Fruit fly (Drosophila melanogaster): ENCODE results near the gene kri.

The kri gene

DNA sequence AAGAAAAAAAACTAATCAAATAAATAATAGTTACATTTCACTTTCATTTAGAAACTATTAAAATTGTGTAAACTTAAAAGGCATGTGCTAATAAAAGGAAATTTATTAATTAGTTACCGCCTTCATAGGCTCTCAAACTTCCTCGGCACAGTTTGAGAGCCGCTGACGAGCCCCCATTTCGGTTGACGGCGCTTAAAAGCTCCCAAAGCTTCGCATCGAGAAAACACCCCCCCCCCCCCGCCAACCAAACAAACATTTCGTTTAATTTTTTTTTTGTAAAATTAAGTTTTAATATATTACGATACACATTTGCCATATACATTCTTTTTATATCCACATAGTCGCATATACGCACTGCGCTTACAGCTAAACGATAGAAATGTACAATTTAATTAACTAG is 13.5 kb upstream of the kri start:
- TF ChIP-seq cic (GFP tag; optimal IDR thresholded peaks at IDR 0.05) (no peak), tj (GFP tag; optimal IDR thresholded peaks at IDR 0.05) (no peak), CG7045 (GFP tag; optimal IDR thresholded peaks at IDR 0.05) (no peak), Mnt (GFP tag; optimal IDR thresholded peaks at IDR 0.05) (no peak), Crg-1 (GFP tag; optimal IDR thresholded peaks at IDR 0.05) (no peak), CG1620 (GFP tag; optimal IDR thresholded peaks at IDR 0.05) (no peak), kay (GFP tag; ENCODE audit: borderline replicate concordance) (no peak), bab1 (GFP tag; optimal IDR thresholded peaks at IDR 0.05) (no peak), CG12768 (GFP tag; optimal IDR thresholded peaks at IDR 0.05) (no peak), ovo (GFP tag; optimal IDR thresholded peaks at IDR 0.05) (no peak), CG33017 (tag; optimal IDR thresholded peaks at IDR 0.05) (no peak), Hr96 (GFP tag; optimal IDR thresholded peaks at IDR 0.05) (no peak), toe (GFP tag; optimal IDR thresholded peaks at IDR 0.05) (no peak), Clk (GFP tag; optimal IDR thresholded peaks at IDR 0.05) (no peak), CG5204 (GFP tag; optimal IDR thresholded peaks at IDR 0.05) (no peak), CG7101 (tag; optimal IDR thresholded peaks at IDR 0.05) (no peak), pad (GFP tag; optimal IDR thresholded peaks at IDR 0.05) (no peak)

- TF ChIP-seq CG7101 (tag; optimal IDR thresholded peaks at IDR 0.05): no peak
- TF ChIP-seq Mnt (GFP tag; optimal IDR thresholded peaks at IDR 0.05): no peak
- no peak for TF ChIP-seq cnc (optimal IDR thresholded peaks at IDR 0.05)
- no peak for TF ChIP-seq CG5204 (GFP tag; optimal IDR thresholded peaks at IDR 0.05)
- no peak for TF ChIP-seq kay (GFP tag; ENCODE audit: borderline replicate concordance)
- no peak for TF ChIP-seq CG33017 (tag; optimal IDR thresholded peaks at IDR 0.05)
- TF ChIP-seq bab1 (GFP tag; optimal IDR thresholded peaks at IDR 0.05): no peak
- TF ChIP-seq pad (GFP tag; optimal IDR thresholded peaks at IDR 0.05): no peak
- no peak for TF ChIP-seq CG12768 (GFP tag; optimal IDR thresholded peaks at IDR 0.05)
- no peak for TF ChIP-seq toe (GFP tag; optimal IDR thresholded peaks at IDR 0.05)
- TF ChIP-seq CG1620 (GFP tag; optimal IDR thresholded peaks at IDR 0.05): no peak
Observed at dm6 chr3L:5802063-5802531, 8.7 kb upstream of the kri start.

DNA sequence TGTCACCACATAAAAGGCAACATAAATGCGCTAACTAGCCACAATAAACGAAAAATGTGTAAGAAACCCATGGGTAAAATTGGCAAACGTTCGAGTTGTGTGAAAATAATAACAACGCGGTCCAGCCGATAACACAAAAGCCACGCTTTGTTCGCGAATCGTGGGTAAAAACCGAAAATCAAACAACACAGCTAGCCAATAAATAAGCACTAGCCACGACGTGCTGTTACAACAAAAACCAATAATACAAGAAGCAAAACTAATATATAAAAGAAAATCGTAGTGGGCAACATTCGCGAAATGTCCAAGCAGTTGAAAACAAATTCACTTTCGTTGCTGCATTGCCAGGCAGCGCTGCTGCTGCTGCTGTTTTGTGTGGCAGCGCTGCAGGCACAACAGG is 8.0 kb upstream of the kri start, which contains the start of gene CG42272:
Gene CG42272, plus strand, starts transcription at position 301 of the 400 bp plus-strand sequence.
- no peak for TF ChIP-seq CG33017 (tag; optimal IDR thresholded peaks at IDR 0.05)
- TF ChIP-seq ovo (GFP tag; optimal IDR thresholded peaks at IDR 0.05): no peak
- no peak for TF ChIP-seq Crg-1 (GFP tag; optimal IDR thresholded peaks at IDR 0.05)
- no peak for TF ChIP-seq cic (GFP tag; optimal IDR thresholded peaks at IDR 0.05)
- no peak for TF ChIP-seq Mnt (GFP tag; optimal IDR thresholded peaks at IDR 0.05)
- no peak for TF ChIP-seq Clk (GFP tag; optimal IDR thresholded peaks at IDR 0.05)
- TF ChIP-seq CG1620 (GFP tag; optimal IDR thresholded peaks at IDR 0.05): no peak

DNA sequence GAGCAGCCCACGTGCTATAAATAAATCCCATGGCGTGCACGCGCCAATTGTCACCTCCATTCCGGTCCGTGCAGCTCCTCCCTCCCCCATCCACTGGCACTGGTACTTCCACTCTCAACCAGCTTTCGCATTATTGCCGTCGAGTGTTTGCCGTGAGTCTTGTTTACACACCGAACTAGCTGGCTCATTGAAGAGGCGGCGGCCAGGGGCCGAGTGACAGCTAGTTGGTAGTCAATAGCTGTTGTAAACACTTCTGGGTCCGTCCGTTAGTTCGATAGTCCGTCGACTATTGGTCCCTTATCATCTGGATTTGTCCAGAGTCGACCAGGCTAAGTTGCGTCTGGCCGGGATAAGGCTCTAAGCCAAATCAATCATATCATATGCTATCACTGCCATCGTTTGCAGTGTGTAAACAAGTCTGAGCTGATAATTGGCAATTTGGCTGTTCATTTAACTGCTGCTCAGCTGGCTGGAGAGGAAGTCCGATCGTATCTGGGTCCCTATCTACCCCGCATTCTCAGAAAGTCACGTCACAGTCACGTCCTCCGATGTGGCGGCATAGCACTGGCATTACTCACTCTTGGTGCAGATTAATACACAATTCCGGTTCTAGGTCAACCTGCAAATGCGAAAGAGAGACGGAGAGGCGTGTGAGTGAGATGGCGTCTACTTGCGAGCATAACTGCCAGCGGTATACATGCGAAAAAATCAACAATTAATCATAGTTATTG is 3.2 kb upstream of the kri start:
- TF ChIP-seq CG33017 (tag; optimal IDR thresholded peaks at IDR 0.05) (peak; percentile 14), CG1620 (GFP tag; optimal IDR thresholded peaks at IDR 0.05) (peak; percentile 67), pad (GFP tag; optimal IDR thresholded peaks at IDR 0.05) (peak; percentile 57), Mnt (GFP tag; optimal IDR thresholded peaks at IDR 0.05) (peak; percentile 93), toe (GFP tag; optimal IDR thresholded peaks at IDR 0.05) (peak; percentile 31), CG5204 (GFP tag; optimal IDR thresholded peaks at IDR 0.05) (no peak), CG7101 (tag; optimal IDR thresholded peaks at IDR 0.05) (peak; percentile 64), CG11617 (GFP tag; optimal IDR thresholded peaks at IDR 0.05) (peak; percentile 53), bab1 (GFP tag; optimal IDR thresholded peaks at IDR 0.05) (no peak), Crg-1 (GFP tag; optimal IDR thresholded peaks at IDR 0.05) (peak; percentile 64), Clk (GFP tag; optimal IDR thresholded peaks at IDR 0.05) (peak; percentile 69), Hr96 (GFP tag; optimal IDR thresholded peaks at IDR 0.05) (no peak), cic (GFP tag; optimal IDR thresholded peaks at IDR 0.05) (peak; percentile 98), CG12768 (GFP tag; optimal IDR thresholded peaks at IDR 0.05) (peak; percentile 88), tj (GFP tag; optimal IDR thresholded peaks at IDR 0.05) (no peak), cnc (optimal IDR thresholded peaks at IDR 0.05) (no peak), ovo (GFP tag; optimal IDR thresholded peaks at IDR 0.05) (peak; percentile 75), kay (GFP tag; ENCODE audit: borderline replicate concordance) (no peak), CG14711 (tag; optimal IDR thresholded peaks at IDR 0.05) (peak; percentile 24), CG7045 (GFP tag; optimal IDR thresholded peaks at IDR 0.05) (peak; percentile 70)

DNA sequence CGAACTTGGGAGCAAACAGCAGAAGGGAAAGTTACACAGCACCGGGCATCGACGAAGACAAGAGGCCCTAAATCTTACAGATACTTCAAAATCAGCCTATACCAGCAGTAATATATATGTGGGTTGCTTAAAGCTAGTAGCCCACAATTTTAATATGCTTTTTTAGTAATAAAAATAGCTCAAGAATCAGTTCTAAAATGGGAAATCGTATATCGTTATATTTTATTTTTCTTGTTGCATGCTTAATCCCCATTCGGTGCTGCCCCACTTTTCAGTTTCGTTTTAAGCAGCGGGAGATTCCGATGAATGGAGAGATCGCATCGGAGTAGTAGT is 2.7 kb upstream of the kri start:
- TF ChIP-seq toe (GFP tag; optimal IDR thresholded peaks at IDR 0.05): no peak
- no peak for TF ChIP-seq bab1 (GFP tag; optimal IDR thresholded peaks at IDR 0.05)
- TF ChIP-seq CG7101 (tag; optimal IDR thresholded peaks at IDR 0.05): no peak

- TF ChIP-seq Crg-1 (GFP tag; optimal IDR thresholded peaks at IDR 0.05): no peak
- no peak for TF ChIP-seq CG33017 (tag; optimal IDR thresholded peaks at IDR 0.05)
- no peak for TF ChIP-seq cic (GFP tag; optimal IDR thresholded peaks at IDR 0.05)
- no peak for TF ChIP-seq kay (GFP tag; ENCODE audit: borderline replicate concordance)
- no peak for TF ChIP-seq CG11617 (GFP tag; optimal IDR thresholded peaks at IDR 0.05)
- no peak for TF ChIP-seq Hr96 (GFP tag; optimal IDR thresholded peaks at IDR 0.05)
- TF ChIP-seq CG7045 (GFP tag; optimal IDR thresholded peaks at IDR 0.05): no peak
- no peak for TF ChIP-seq Mnt (GFP tag; optimal IDR thresholded peaks at IDR 0.05)
- TF ChIP-seq bab1 (GFP tag; optimal IDR thresholded peaks at IDR 0.05): no peak
- TF ChIP-seq tj (GFP tag; optimal IDR thresholded peaks at IDR 0.05): no peak
- TF ChIP-seq pad (GFP tag; optimal IDR thresholded peaks at IDR 0.05): no peak
- no peak for TF ChIP-seq cnc (optimal IDR thresholded peaks at IDR 0.05)
- TF ChIP-seq CG14711 (tag; optimal IDR thresholded peaks at IDR 0.05): no peak
- TF ChIP-seq CG7101 (tag; optimal IDR thresholded peaks at IDR 0.05): no peak
- no peak for TF ChIP-seq ovo (GFP tag; optimal IDR thresholded peaks at IDR 0.05)
- TF ChIP-seq CG1620 (GFP tag; optimal IDR thresholded peaks at IDR 0.05): no peak
Observed at dm6 chr3L:5808540-5809200, 2.1 kb upstream of the kri start.

Measured in whole organism, adult.